Worm (Caenorhabditis elegans): Measurements from ENCODE around the gene Y62H9A.16.
A peak's percentile ranks its signal among the peaks of the same experiment; 100 is the strongest.

Y62H9A.16 gene

ce11 chrX:11938826-11939225, 20.7 kb downstream of the Y62H9A.16 start, which contains the start of gene F55G7.5:
F55G7.5 (minus strand) TSS chrX:11938926.
- TF ChIP-seq elt-1 (tag; optimal IDR thresholded peaks at IDR 0.05) (no peak), ZK546.5 (tag; optimal IDR thresholded peaks at IDR 0.05) (no peak), nhr-237 (tag; optimal IDR thresholded peaks at IDR 0.05) (no peak), pha-4 (tag; optimal IDR thresholded peaks at IDR 0.05) (no peak), R02D3.7 (tag; optimal IDR thresholded peaks at IDR 0.05) (no peak), ama-1 (optimal IDR thresholded peaks at IDR 0.05) (no peak), ztf-4 (tag; optimal IDR thresholded peaks at IDR 0.05) (no peak), ztf-11 (tag; optimal IDR thresholded peaks at IDR 0.05) (no peak), fos-1 (tag; optimal IDR thresholded peaks at IDR 0.05) (no peak), fkh-10 (GFP tag; optimal IDR thresholded peaks at IDR 0.05) (no peak), ceh-16 (tag; optimal IDR thresholded peaks at IDR 0.05) (no peak)

- no peak for TF ChIP-seq sea-2 (GFP tag; optimal IDR thresholded peaks at IDR 0.05)
- TF ChIP-seq nfya-1 (tag; optimal IDR thresholded peaks at IDR 0.05; ENCODE audit: insufficient read depth): no peak
- no peak for TF ChIP-seq unc-62 (GFP tag; optimal IDR thresholded peaks at IDR 0.05)
- no peak for TF ChIP-seq fos-1 (tag; optimal IDR thresholded peaks at IDR 0.05)
- TF ChIP-seq elt-2 (tag; optimal IDR thresholded peaks at IDR 0.05): no peak
- no peak for TF ChIP-seq ztf-4 (tag; optimal IDR thresholded peaks at IDR 0.05)
- no peak for TF ChIP-seq ZK546.5 (tag; optimal IDR thresholded peaks at IDR 0.05)
- TF ChIP-seq pqm-1 (tag; optimal IDR thresholded peaks at IDR 0.05): no peak
- TF ChIP-seq unc-39 (tag; optimal IDR thresholded peaks at IDR 0.05): no peak
- TF ChIP-seq nhr-76 (tag; optimal IDR thresholded peaks at IDR 0.05): no peak
- TF ChIP-seq egl-27 (tag; optimal IDR thresholded peaks at IDR 0.05): no peak
- TF ChIP-seq nhr-237 (tag; optimal IDR thresholded peaks at IDR 0.05): no peak
- no peak for TF ChIP-seq fkh-10 (GFP tag; optimal IDR thresholded peaks at IDR 0.05)
- no peak for TF ChIP-seq nhr-23 (tag; optimal IDR thresholded peaks at IDR 0.05)
- TF ChIP-seq zag-1 (tag; optimal IDR thresholded peaks at IDR 0.05): no peak
- TF ChIP-seq nhr-77 (tag; optimal IDR thresholded peaks at IDR 0.05): no peak
- TF ChIP-seq nhr-11 (tag; optimal IDR thresholded peaks at IDR 0.05): no peak
- no peak for TF ChIP-seq elt-1 (tag; optimal IDR thresholded peaks at IDR 0.05)
Measured at ce11 chrX:11941951-11942350, 23.9 kb downstream of the Y62H9A.16 start, which contains the start of gene F55G7.3. F55G7.3 (minus strand) TSS chrX:11942051.

- TF ChIP-seq tbx-2 (tag; optimal IDR thresholded peaks at IDR 0.05): no peak
- no peak for TF ChIP-seq mdl-1 (tag; optimal IDR thresholded peaks at IDR 0.05)
- no peak for TF ChIP-seq fos-1 (tag; optimal IDR thresholded peaks at IDR 0.05)
- TF ChIP-seq ceh-28 (tag; optimal IDR thresholded peaks at IDR 0.05): peak; percentile 80
- TF ChIP-seq fkh-10 (GFP tag; optimal IDR thresholded peaks at IDR 0.05): no peak
- peak; percentile 68 for TF ChIP-seq pha-4 (tag; optimal IDR thresholded peaks at IDR 0.05)
- no peak for TF ChIP-seq nhr-67 (tag; optimal IDR thresholded peaks at IDR 0.05)
- TF ChIP-seq zag-1 (tag; optimal IDR thresholded peaks at IDR 0.05): no peak
- peak; percentile 81 for TF ChIP-seq hmg-11 (tag; optimal IDR thresholded peaks at IDR 0.05)
- TF ChIP-seq lin-15B (tag; optimal IDR thresholded peaks at IDR 0.05): peak; percentile 17
- TF ChIP-seq nhr-25 (tag; optimal IDR thresholded peaks at IDR 0.05): peak; percentile 62
- no peak for TF ChIP-seq elt-3 (tag; optimal IDR thresholded peaks at IDR 0.05)
- TF ChIP-seq ztf-11 (tag; optimal IDR thresholded peaks at IDR 0.05): no peak
- TF ChIP-seq nhr-23 (tag; optimal IDR thresholded peaks at IDR 0.05): peak; percentile 19
- TF ChIP-seq elt-2 (tag; optimal IDR thresholded peaks at IDR 0.05): peak; percentile 27
- peak; percentile 38 for TF ChIP-seq skn-1 (tag; optimal IDR thresholded peaks at IDR 0.05)
- peak; percentile 16 for TF ChIP-seq pqm-1 (tag; optimal IDR thresholded peaks at IDR 0.05)
- peak; percentile 53 for TF ChIP-seq egl-5 (tag; optimal IDR thresholded peaks at IDR 0.05)
- TF ChIP-seq nhr-43 (tag; optimal IDR thresholded peaks at IDR 0.05; ENCODE audit: poor library complexity, severe bottlenecking): peak; percentile 34
- TF ChIP-seq lin-39 (tag; optimal IDR thresholded peaks at IDR 0.05): peak; percentile 42
- peak; percentile 27 for TF ChIP-seq snpc-4 (tag; optimal IDR thresholded peaks at IDR 0.05)
Measured at ce11 chrX:11946788-11947463, 28.8 kb downstream of the Y62H9A.16 start, which contains the start of gene nfya-1. nfya-1 (minus strand) TSS chrX:11946838.

All from whole organism, L3 larva.